Worm (Caenorhabditis elegans): Measurements from ENCODE around the gene algn-1.

Gene algn-1

ce11 chrIII:6421473-6421872, 38.4 kb upstream of the algn-1 start:
- no peak for TF ChIP-seq B0310.2 (tag; optimal IDR thresholded peaks at IDR 0.05)
- TF ChIP-seq scrt-1 (GFP tag; IDR thresholded peaks at IDR 0.05): no peak
- TF ChIP-seq ama-1 (optimal IDR thresholded peaks at IDR 0.05): no peak
- TF ChIP-seq flt-1 (GFP tag; IDR thresholded peaks at IDR 0.05): no peak
- TF ChIP-seq tbx-37 (GFP tag; conservative IDR thresholded peaks at IDR 0.05): no peak
- TF ChIP-seq ets-7 (tag; optimal IDR thresholded peaks at IDR 0.05): no peak
- TF ChIP-seq hmbx-1 (tag; optimal IDR thresholded peaks at IDR 0.05): no peak
- TF ChIP-seq ceh-36 (tag; optimal IDR thresholded peaks at IDR 0.05): no peak
- no peak for TF ChIP-seq ceh-13 (GFP tag; optimal IDR thresholded peaks at IDR 0.05)
- no peak for TF ChIP-seq sea-1 (GFP tag; conservative IDR thresholded peaks at IDR 0.05)
- TF ChIP-seq F13C5.2 (tag; optimal IDR thresholded peaks at IDR 0.05): no peak
- no peak for TF ChIP-seq hnd-1 (tag; optimal IDR thresholded peaks at IDR 0.05)
- TF ChIP-seq aly-1 (tag; optimal IDR thresholded peaks at IDR 0.05): no peak
- no peak for TF ChIP-seq pes-1 (GFP tag; IDR thresholded peaks at IDR 0.05)
- no peak for TF ChIP-seq tra-4 (tag; optimal IDR thresholded peaks at IDR 0.05)
- TF ChIP-seq hmg-4 (GFP tag; optimal IDR thresholded peaks at IDR 0.05): no peak
- TF ChIP-seq tbx-11 (GFP tag; IDR thresholded peaks at IDR 0.05): no peak

ce11 chrIII:6421973-6422511, 37.9 kb upstream of the algn-1 start:
- no peak for TF ChIP-seq tbx-11 (GFP tag; IDR thresholded peaks at IDR 0.05)
- TF ChIP-seq sea-1 (GFP tag; conservative IDR thresholded peaks at IDR 0.05): no peak
- no peak for TF ChIP-seq pes-1 (GFP tag; IDR thresholded peaks at IDR 0.05)
- no peak for TF ChIP-seq hnd-1 (tag; optimal IDR thresholded peaks at IDR 0.05)
- no peak for TF ChIP-seq ets-7 (tag; optimal IDR thresholded peaks at IDR 0.05)
- TF ChIP-seq ceh-13 (GFP tag; optimal IDR thresholded peaks at IDR 0.05): no peak
- no peak for TF ChIP-seq scrt-1 (GFP tag; IDR thresholded peaks at IDR 0.05)
- TF ChIP-seq hmg-4 (GFP tag; optimal IDR thresholded peaks at IDR 0.05): no peak
- no peak for TF ChIP-seq ama-1 (optimal IDR thresholded peaks at IDR 0.05)
- no peak for TF ChIP-seq ceh-36 (tag; optimal IDR thresholded peaks at IDR 0.05)
- TF ChIP-seq B0310.2 (tag; optimal IDR thresholded peaks at IDR 0.05): no peak
- TF ChIP-seq F13C5.2 (tag; optimal IDR thresholded peaks at IDR 0.05): no peak
- TF ChIP-seq tra-4 (tag; optimal IDR thresholded peaks at IDR 0.05): no peak
- no peak for TF ChIP-seq aly-1 (tag; optimal IDR thresholded peaks at IDR 0.05)
- TF ChIP-seq hmbx-1 (tag; optimal IDR thresholded peaks at IDR 0.05): no peak
- TF ChIP-seq flt-1 (GFP tag; IDR thresholded peaks at IDR 0.05): no peak
- TF ChIP-seq tbx-37 (GFP tag; conservative IDR thresholded peaks at IDR 0.05): no peak

ce11 chrIII:6422721-6423120, 37.2 kb upstream of the algn-1 start:
- TF ChIP-seq pes-1 (GFP tag; IDR thresholded peaks at IDR 0.05) (no peak), F13C5.2 (tag; optimal IDR thresholded peaks at IDR 0.05) (no peak), sea-1 (GFP tag; conservative IDR thresholded peaks at IDR 0.05) (no peak), hnd-1 (tag; optimal IDR thresholded peaks at IDR 0.05) (no peak), hmg-4 (GFP tag; optimal IDR thresholded peaks at IDR 0.05) (no peak), ceh-13 (GFP tag; optimal IDR thresholded peaks at IDR 0.05) (no peak), ceh-36 (tag; optimal IDR thresholded peaks at IDR 0.05) (no peak), B0310.2 (tag; optimal IDR thresholded peaks at IDR 0.05) (no peak), ama-1 (optimal IDR thresholded peaks at IDR 0.05) (no peak)

ce11 chrIII:6427205-6427604, 32.7 kb upstream of the algn-1 start, which contains the start of gene C05D11.8:
Gene C05D11.8 (minus strand): TSS chrIII:6427305.
- TF ChIP-seq scrt-1 (GFP tag; IDR thresholded peaks at IDR 0.05) (no peak), sea-1 (GFP tag; conservative IDR thresholded peaks at IDR 0.05) (no peak)

ce11 chrIII:6430834-6431233, 29.1 kb upstream of the algn-1 start, which contains the start of gene popl-1:
Gene popl-1 (minus strand): TSS chrIII:6430934.
- TF ChIP-seq tbx-37 (GFP tag; conservative IDR thresholded peaks at IDR 0.05) (no peak), ceh-36 (tag; optimal IDR thresholded peaks at IDR 0.05) (no peak), ets-7 (tag; optimal IDR thresholded peaks at IDR 0.05) (no peak), F13C5.2 (tag; optimal IDR thresholded peaks at IDR 0.05) (no peak), flt-1 (GFP tag; IDR thresholded peaks at IDR 0.05) (no peak), tra-4 (tag; optimal IDR thresholded peaks at IDR 0.05) (no peak), ama-1 (optimal IDR thresholded peaks at IDR 0.05) (no peak), hmbx-1 (tag; optimal IDR thresholded peaks at IDR 0.05) (no peak), scrt-1 (GFP tag; IDR thresholded peaks at IDR 0.05) (no peak), sea-1 (GFP tag; conservative IDR thresholded peaks at IDR 0.05) (no peak)

- TF ChIP-seq tbx-37 (GFP tag; conservative IDR thresholded peaks at IDR 0.05) (no peak), sea-1 (GFP tag; conservative IDR thresholded peaks at IDR 0.05) (no peak), ceh-36 (tag; optimal IDR thresholded peaks at IDR 0.05) (no peak), B0310.2 (tag; optimal IDR thresholded peaks at IDR 0.05) (no peak), flt-1 (GFP tag; IDR thresholded peaks at IDR 0.05) (0 out of 2 replicates have a peak, but pooled peaks have one; percentile 38), hmbx-1 (tag; optimal IDR thresholded peaks at IDR 0.05) (no peak), hmg-4 (GFP tag; optimal IDR thresholded peaks at IDR 0.05) (no peak), F13C5.2 (tag; optimal IDR thresholded peaks at IDR 0.05) (peak; percentile 67)
Measured at ce11 chrIII:6431766-6432228, 28.1 kb upstream of the algn-1 start, which contains the start of the genes mrps-17 and txdc-9. Gene mrps-17 (minus strand): TSS chrIII:6431798. Gene txdc-9 (plus strand): TSS chrIII:6432178.

- TF ChIP-seq hnd-1 (tag; optimal IDR thresholded peaks at IDR 0.05) (no peak), tra-4 (tag; optimal IDR thresholded peaks at IDR 0.05) (no peak), pes-1 (GFP tag; IDR thresholded peaks at IDR 0.05) (no peak), ceh-13 (GFP tag; optimal IDR thresholded peaks at IDR 0.05) (no peak), aly-1 (tag; optimal IDR thresholded peaks at IDR 0.05) (no peak), sea-1 (GFP tag; conservative IDR thresholded peaks at IDR 0.05) (no peak), ets-7 (tag; optimal IDR thresholded peaks at IDR 0.05) (no peak), hmg-4 (GFP tag; optimal IDR thresholded peaks at IDR 0.05) (no peak), ceh-36 (tag; optimal IDR thresholded peaks at IDR 0.05) (no peak)
Measured at ce11 chrIII:6432939-6433338, 27.0 kb upstream of the algn-1 start, which contains the start of gene vps-16. Gene vps-16 (plus strand): TSS chrIII:6433239.

ce11 chrIII:6436308-6436707, 23.6 kb upstream of the algn-1 start, which contains the start of gene C05D11.1:
Gene C05D11.1 (plus strand): TSS chrIII:6436608.
- TF ChIP-seq hnd-1 (tag; optimal IDR thresholded peaks at IDR 0.05) (no peak), flt-1 (GFP tag; IDR thresholded peaks at IDR 0.05) (no peak), tbx-37 (GFP tag; conservative IDR thresholded peaks at IDR 0.05) (no peak), aly-1 (tag; optimal IDR thresholded peaks at IDR 0.05) (no peak), hmg-4 (GFP tag; optimal IDR thresholded peaks at IDR 0.05) (no peak), ceh-13 (GFP tag; optimal IDR thresholded peaks at IDR 0.05) (no peak), ama-1 (optimal IDR thresholded peaks at IDR 0.05) (no peak)

Measured in whole organism, early embryonic.